Fruit fly (Drosophila melanogaster): ENCODE measurements around the gene CG5854.
A peak's percentile ranks its signal among the peaks of the same experiment; 100 is the strongest.

Gene CG5854

DNA sequence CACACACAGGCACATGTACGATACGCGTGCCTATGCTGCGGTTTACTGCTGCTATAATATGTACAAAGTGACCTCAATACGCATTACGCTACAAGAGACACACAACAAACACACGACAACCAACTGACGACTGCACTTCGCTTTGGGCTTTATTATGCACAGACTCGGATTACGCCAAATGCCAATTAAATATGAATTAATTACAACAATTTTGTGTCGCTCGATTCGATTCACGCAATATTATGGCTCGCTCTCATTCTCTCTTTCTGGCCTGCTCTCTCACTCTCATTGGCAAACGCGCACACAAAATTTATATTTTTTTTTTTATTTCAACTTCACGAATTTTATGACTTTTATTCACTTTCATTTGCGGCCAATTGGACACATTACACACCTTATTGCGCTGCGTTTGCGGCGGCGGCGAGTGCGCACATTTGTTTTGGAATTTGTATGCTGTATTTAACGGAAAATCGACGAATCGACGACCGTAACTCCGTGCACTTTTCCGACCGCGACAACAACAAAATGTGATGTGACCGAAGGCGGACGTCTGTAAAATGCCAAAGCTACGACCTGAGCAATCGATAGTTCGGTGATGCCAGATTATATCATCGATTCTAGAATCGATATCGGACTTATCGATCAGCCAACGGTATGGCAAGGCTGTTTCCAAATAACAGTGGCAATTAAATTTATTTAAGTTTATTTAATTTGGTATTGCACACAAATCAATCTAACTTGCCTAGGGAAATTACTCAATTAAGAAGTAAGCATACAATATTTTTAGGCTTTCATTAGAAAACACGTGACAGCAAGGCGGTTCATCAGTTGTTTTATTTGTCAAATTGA, 11.0 kb upstream of the CG5854 start, which contains the start of the genes sba and CG31141 (continued):
- TF ChIP-seq stc (GFP tag; IDR thresholded peaks at IDR 0.05), result no peak; the same call in 1 of the 2 replicates
- TF ChIP-seq CG15269 (tag; optimal IDR thresholded peaks at IDR 0.05), result peak; percentile 29
- TF ChIP-seq sisA (GFP tag; IDR thresholded peaks at IDR 0.05), result no peak
- no peak for TF ChIP-seq HLH54F (GFP tag; optimal IDR thresholded peaks at IDR 0.05)
- TF ChIP-seq CG18011 (GFP tag; optimal IDR thresholded peaks at IDR 0.05), result no peak
- peak; percentile 18 for TF ChIP-seq tin (GFP tag; optimal IDR thresholded peaks at IDR 0.05)
- TF ChIP-seq phol (tag; optimal IDR thresholded peaks at IDR 0.05), result peak; percentile 15
- peak; percentile 94 for TF ChIP-seq amos (GFP tag; IDR thresholded peaks at IDR 0.05; ENCODE audit: partially characterized antibody)
- TF ChIP-seq yki (optimal IDR thresholded peaks at IDR 0.05), result no peak
- peak in 1 of 2 experiments; percentile 83 for TF ChIP-seq Pdp1 (GFP tag; optimal IDR thresholded peaks at IDR 0.05)
- no peak for TF ChIP-seq Neu2 (GFP tag; optimal IDR thresholded peaks at IDR 0.05; ENCODE audit: borderline replicate concordance)
- TF ChIP-seq lola (GFP tag; optimal IDR thresholded peaks at IDR 0.05), result no peak
- peak; percentile 81 for TF ChIP-seq sens (GFP tag)
- TF ChIP-seq Nf-YC (tag; optimal IDR thresholded peaks at IDR 0.05), result peak; percentile 2
- peak; percentile 88 for TF ChIP-seq hb (GFP tag; IDR thresholded peaks at IDR 0.05; ENCODE audit: partially characterized antibody)
- no peak for TF ChIP-seq CG11398 (GFP tag; optimal IDR thresholded peaks at IDR 0.05)
- no peak for TF ChIP-seq prd (optimal IDR thresholded peaks at IDR 0.05)
- TF ChIP-seq prd (GFP tag; IDR thresholded peaks at IDR 0.05), result no peak
- peak; percentile 59 for TF ChIP-seq CoRest (tag; optimal IDR thresholded peaks at IDR 0.05)
- TF ChIP-seq CG1792 (GFP tag; optimal IDR thresholded peaks at IDR 0.05), result no peak
- TF ChIP-seq CG14050 (GFP tag; IDR thresholded peaks at IDR 0.05), result no peak
- no peak for TF ChIP-seq CG2875 (GFP tag; optimal IDR thresholded peaks at IDR 0.05)
- no peak for TF ChIP-seq Atf3 (GFP tag; optimal IDR thresholded peaks at IDR 0.05)
- peak; percentile 21 for TF ChIP-seq grau (tag; optimal IDR thresholded peaks at IDR 0.05)
- no peak for TF ChIP-seq pb (GFP tag; optimal IDR thresholded peaks at IDR 0.05)
- TF ChIP-seq Hsf (GFP tag; optimal IDR thresholded peaks at IDR 0.05), result peak; percentile 17
- peak; percentile 52 for TF ChIP-seq kni (GFP tag; optimal IDR thresholded peaks at IDR 0.05)
- TF ChIP-seq CG15073 (GFP tag; optimal IDR thresholded peaks at IDR 0.05), result no peak
- TF ChIP-seq CG17912 (GFP tag; optimal IDR thresholded peaks at IDR 0.05), result peak; percentile 46
- TF ChIP-seq Gug (GFP tag; IDR thresholded peaks at IDR 0.05), result no peak
- no peak for TF ChIP-seq CG7372 (GFP tag; IDR thresholded peaks at IDR 0.05)
- TF ChIP-seq CG2678 (tag; optimal IDR thresholded peaks at IDR 0.05), result no peak
- peak; percentile 66 for TF ChIP-seq Sin3A (optimal IDR thresholded peaks at IDR 0.05)
- peak; percentile 45 for TF ChIP-seq CG10147 (GFP tag; optimal IDR thresholded peaks at IDR 0.05)
- no peak for TF ChIP-seq Xrp1 (GFP tag; IDR thresholded peaks at IDR 0.05)
- TF ChIP-seq Sry-δ (GFP tag; optimal IDR thresholded peaks at IDR 0.05), result peak; percentile 78
- no peak for TF ChIP-seq tgo (GFP tag; IDR thresholded peaks at IDR 0.05)
- TF ChIP-seq ato (GFP tag; IDR thresholded peaks at IDR 0.05; ENCODE audit: partially characterized antibody), result peak; percentile 84
- TF ChIP-seq Myb (GFP tag; optimal IDR thresholded peaks at IDR 0.05), result peak; percentile 86
- no peak for TF ChIP-seq Meics (GFP tag; optimal IDR thresholded peaks at IDR 0.05)
- TF ChIP-seq CG11504 (tag; optimal IDR thresholded peaks at IDR 0.05), result peak; percentile 14
- peak; percentile 69 for TF ChIP-seq Aef1 (GFP tag; IDR thresholded peaks at IDR 0.05)
- TF ChIP-seq CG12071 (GFP tag; optimal IDR thresholded peaks at IDR 0.05), result no peak
- TF ChIP-seq CG8924 (tag; optimal IDR thresholded peaks at IDR 0.05), result peak; percentile 54
- peak; percentile 3 for TF ChIP-seq CG10431 (GFP tag; optimal IDR thresholded peaks at IDR 0.05)
- peak; percentile 0 for TF ChIP-seq Xbp1 (GFP tag; optimal IDR thresholded peaks at IDR 0.05)
- no peak for TF ChIP-seq az2 (GFP tag; optimal IDR thresholded peaks at IDR 0.05)
- TF ChIP-seq schlank (tag; optimal IDR thresholded peaks at IDR 0.05), result peak; percentile 2
- TF ChIP-seq bigmax (GFP tag; optimal IDR thresholded peaks at IDR 0.05), result no peak
- peak; percentile 87 for TF ChIP-seq CG16813 (GFP tag; IDR thresholded peaks at IDR 0.05; ENCODE audit: partially characterized antibody)
